Worm (Caenorhabditis elegans): ENCODE measurements around the gene T01H3.5.

ce11 chrII:7842053-7842452 lies 37.4 kb upstream of the T01H3.5 start, which contains the start of gene klp-3:
- TF ChIP-seq hlh-1 (tag; optimal IDR thresholded peaks at IDR 0.05): no peak
- no peak for TF ChIP-seq nhr-237 (tag; optimal IDR thresholded peaks at IDR 0.05)
- no peak for TF ChIP-seq unc-39 (tag; optimal IDR thresholded peaks at IDR 0.05)
- TF ChIP-seq ceh-39 (tag; optimal IDR thresholded peaks at IDR 0.05): no peak
- TF ChIP-seq ztf-11 (tag; optimal IDR thresholded peaks at IDR 0.05): no peak

Data from whole organism, mixed stage, embryonic.